Worm (Caenorhabditis elegans) whole organism, L3 larva: ENCODE results near the gene F44A6.3.
A peak's percentile ranks its signal among the peaks of the same experiment; 100 is the strongest.

Experiments used
- ceh-16 ChIP-seq: sonication (generic microtip); optimal IDR thresholded peaks from 2 replicates; lab custom pipeline; 2017; ENCODE audit warnings: missing biosample characterization, missing genetic modification characterization
- ceh-82 ChIP-seq: fragments of 150-350 bp; optimal IDR thresholded peaks from 2 replicates; lab custom pipeline; 2014; ENCODE audit warnings: missing biosample characterization, missing genetic modification characterization
- ceh-9 ChIP-seq: sonication (generic microtip); optimal IDR thresholded peaks from 2 replicates; lab custom pipeline; 2018; ENCODE audit warnings: missing biosample characterization, missing genetic modification characterization
- egl-27 ChIP-seq: sonication (generic microtip); optimal IDR thresholded peaks from 4 replicates; lab custom pipeline; 2017; ENCODE audit warnings: missing biosample characterization, missing genetic modification reagents, missing genetic modification characterization
- egl-5 ChIP-seq: fragments of 150-350 bp; optimal IDR thresholded peaks from 2 replicates; lab custom pipeline; 2017; ENCODE audit warnings: missing biosample characterization, missing genetic modification reagents, missing genetic modification characterization, inconsistent platforms
- elt-1 ChIP-seq: fragments of 150-350 bp; optimal IDR thresholded peaks from 2 replicates; lab custom pipeline; 2014; ENCODE audit warnings: missing biosample characterization, missing genetic modification characterization
- elt-2 ChIP-seq: sonication (generic microtip); optimal IDR thresholded peaks from 2 replicates; lab custom pipeline; 2016; ENCODE audit warnings: missing genetic modification reagents, mild to moderate bottlenecking, missing genetic modification characterization, missing compliant biosample characterization
- elt-3 ChIP-seq, 3 experiments: fragments of 150-350 bp in 1 of 3; sonication (generic microtip) in 2 of 3; optimal IDR thresholded peaks; 2 replicates in 2 of 3; 4 replicates in 1 of 3; lab custom pipeline; 2014 to 2017; ENCODE audit warnings: missing biosample characterization in 3 of 3, missing genetic modification characterization in 3 of 3
- fkh-10 ChIP-seq: sonication (generic microtip); optimal IDR thresholded peaks from 2 replicates; lab custom pipeline; 2017; ENCODE audit warnings: missing biosample characterization, missing genetic modification reagents, missing genetic modification characterization
- jun-1 ChIP-seq: fragments of 150-350 bp; optimal IDR thresholded peaks from 2 replicates; lab custom pipeline; 2014; ENCODE audit warnings: missing biosample characterization, missing genetic modification reagents, missing genetic modification characterization
- mdl-1 ChIP-seq: fragments of 150-350 bp; optimal IDR thresholded peaks from 2 replicates; lab custom pipeline; 2014; ENCODE audit warnings: missing biosample characterization, missing genetic modification characterization
- nfya-1 ChIP-seq: sonication (generic microtip); optimal IDR thresholded peaks from 2 replicates; lab custom pipeline; 2017; ENCODE audit warnings: missing genetic modification characterization, mild to moderate bottlenecking, missing compliant biosample characterization, antibody characterized with exemption, moderate library complexity; ENCODE audit not compliant: insufficient read depth
- nhr-11 ChIP-seq: fragments of 150-350 bp; optimal IDR thresholded peaks from 2 replicates; lab custom pipeline; 2014; ENCODE audit warnings: missing biosample characterization, missing genetic modification characterization
- nhr-23 ChIP-seq: fragments of 150-350 bp; optimal IDR thresholded peaks from 2 replicates; lab custom pipeline; 2014; ENCODE audit warnings: missing biosample characterization, missing genetic modification reagents, missing genetic modification characterization
- nhr-25 ChIP-seq: sonication (generic microtip); optimal IDR thresholded peaks from 2 replicates; lab custom pipeline; 2017; ENCODE audit warnings: missing biosample characterization, missing genetic modification characterization
- nhr-43 ChIP-seq: sonication (generic microtip); optimal IDR thresholded peaks from 2 replicates; lab custom pipeline; 2016; ENCODE audit warnings: mild to moderate bottlenecking, missing genetic modification characterization, missing compliant biosample characterization; ENCODE audit not compliant: poor library complexity, severe bottlenecking
- nhr-67 ChIP-seq: fragments of 150-350 bp; optimal IDR thresholded peaks from 2 replicates; lab custom pipeline; 2014; ENCODE audit warnings: missing biosample characterization, missing genetic modification characterization
- nhr-76 ChIP-seq: fragments of 150-350 bp; sonication (generic microtip); optimal IDR thresholded peaks from 5 replicates; lab custom pipeline; 2014; ENCODE audit warnings: missing biosample characterization, missing genetic modification characterization
- nhr-77 ChIP-seq: fragments of 150-350 bp; optimal IDR thresholded peaks from 2 replicates; lab custom pipeline; 2014; ENCODE audit warnings: missing biosample characterization, missing genetic modification characterization
- pha-4 ChIP-seq: fragments of 150-350 bp; optimal IDR thresholded peaks from 2 replicates; lab custom pipeline; 2014; ENCODE audit warnings: missing biosample characterization, missing genetic modification reagents, missing genetic modification characterization
- pqm-1 ChIP-seq: fragments of 150-350 bp; optimal IDR thresholded peaks from 2 replicates; lab custom pipeline; 2017; ENCODE audit warnings: missing biosample characterization, missing genetic modification characterization, inconsistent platforms
- skn-1 ChIP-seq: fragments of 150-350 bp; optimal IDR thresholded peaks from 2 replicates; lab custom pipeline; 2014; ENCODE audit warnings: missing biosample characterization, missing genetic modification characterization
- unc-39 ChIP-seq: sonication (generic microtip); optimal IDR thresholded peaks from 4 replicates; lab custom pipeline; 2017; ENCODE audit warnings: missing biosample characterization, missing genetic modification characterization
- unc-62 ChIP-seq: fragments of 150-350 bp; sonication (generic microtip); optimal IDR thresholded peaks from 4 replicates; lab custom pipeline; 2014; ENCODE audit warnings: missing biosample characterization, missing genetic modification reagents, missing genetic modification characterization
- ztf-4 ChIP-seq: fragments of 150-350 bp; optimal IDR thresholded peaks from 2 replicates; lab custom pipeline; 2014; ENCODE audit warnings: missing biosample characterization, missing genetic modification characterization

The F44A6.3 gene

ce11 chrX:10216857-10217256, 4.3 kb downstream of the F44A6.3 start:
- no peak for TF ChIP-seq unc-39 (tag; lab: Kevin White, UChicago)
- no peak for TF ChIP-seq egl-5 (tag; lab: Kevin White, UChicago)
- TF ChIP-seq nhr-43 (tag; lab: Kevin White, UChicago) = peak; percentile 34
- no peak for TF ChIP-seq nhr-23 (tag; lab: Kevin White, UChicago)
- no peak for TF ChIP-seq ceh-9 (tag; lab: Kevin White, UChicago)
- TF ChIP-seq egl-27 (tag; lab: Kevin White, UChicago) = no peak
- TF ChIP-seq ceh-16 = no peak
- no peak for TF ChIP-seq mdl-1 (tag; lab: Kevin White, UChicago)
- TF ChIP-seq pha-4 (tag; lab: Kevin White, UChicago) = no peak
- TF ChIP-seq nhr-25 (tag; lab: Kevin White, UChicago) = peak; percentile 20
- no peak for TF ChIP-seq nhr-77

ce11 chrX:10218779-10219178, 6.2 kb downstream of the F44A6.3 start, which contains the start of gene F44A6.5:
TSS of gene F44A6.5 (minus strand) at chrX:10218929.
- TF ChIP-seq nhr-77 (no peak), ceh-82 (tag; lab: Kevin White, UChicago) (no peak), skn-1 (tag; lab: Kevin White, UChicago) (peak; percentile 84), elt-3 (tag; optimal IDR thresholded peaks at IDR 0.05; lab: Kevin White, UChicago) (peak in 1 of 3 experiments; percentile 13), nhr-76 (tag; lab: Kevin White, UChicago) (no peak), pha-4 (tag; lab: Kevin White, UChicago) (peak; percentile 53), nhr-23 (tag; lab: Kevin White, UChicago) (peak; percentile 14), nfya-1 (tag; lab: Kevin White, UChicago) (peak; percentile 33), nhr-25 (tag; lab: Kevin White, UChicago) (peak; percentile 70), ztf-4 (no peak), jun-1 (tag; lab: Kevin White, UChicago) (peak; percentile 46), elt-2 (tag; lab: Kevin White, UChicago) (peak; percentile 77), nhr-43 (tag; lab: Kevin White, UChicago) (peak; percentile 85), unc-62 (GFP tag; lab: Kevin White, UChicago) (no peak), pqm-1 (peak; percentile 16), mdl-1 (tag; lab: Kevin White, UChicago) (peak; percentile 18)

- TF ChIP-seq unc-39 (tag; lab: Kevin White, UChicago) (no peak), nhr-11 (no peak), elt-1 (tag; lab: Kevin White, UChicago) (no peak), nhr-67 (tag; lab: Kevin White, UChicago) (no peak)
These were observed 6.7 kb downstream of the F44A6.3 start for ce11 chrX:10219184-10219705.

ce11 chrX:10225845-10226244, 13.3 kb downstream of the F44A6.3 start:
- TF ChIP-seq egl-27 (tag; lab: Kevin White, UChicago) (no peak), elt-1 (tag; lab: Kevin White, UChicago) (no peak), fkh-10 (GFP tag; lab: Kevin White, UChicago) (peak; percentile 41)

ce11 chrX:10227217-10227616, 14.6 kb downstream of the F44A6.3 start:
- TF ChIP-seq nhr-23 (tag; lab: Kevin White, UChicago) = peak; percentile 38
- TF ChIP-seq unc-39 (tag; lab: Kevin White, UChicago) = no peak
- TF ChIP-seq elt-1 (tag; lab: Kevin White, UChicago) = peak; percentile 73
- TF ChIP-seq, all 47 proteins: peak for 2

ce11 chrX:10228094-10228746, 15.7 kb downstream of the F44A6.3 start, which contains the start of gene C14H10.3:
TSS of gene C14H10.3 (minus strand) at chrX:10228137.
- peak; percentile 37 for TF ChIP-seq elt-2 (tag; lab: Kevin White, UChicago)
- peak; percentile 21 for TF ChIP-seq nhr-43 (tag; lab: Kevin White, UChicago)
- TF ChIP-seq pha-4 (tag; lab: Kevin White, UChicago) = peak; percentile 72
- no peak for TF ChIP-seq elt-1 (tag; lab: Kevin White, UChicago)
- TF ChIP-seq, all 47 proteins: peak for 3

ce11 chrX:10230872-10231271, 18.3 kb downstream of the F44A6.3 start:
- TF ChIP-seq nhr-25 (tag; lab: Kevin White, UChicago) (peak; percentile 78), nhr-23 (tag; lab: Kevin White, UChicago) (peak; percentile 76), elt-3 (tag; optimal IDR thresholded peaks at IDR 0.05; lab: Kevin White, UChicago) (no peak)
- TF ChIP-seq, all 47 proteins: peak for 2
